Fruit fly (Drosophila melanogaster) whole organism, embryonic: Measurements from ENCODE around the gene Zip88E.
A peak's percentile ranks its signal among the peaks of the same experiment; 100 is the strongest.

Source experiments
- Ada2b ChIP-seq: fragments of 200-800 bp; sonication (Bioruptor generic); IDR thresholded peaks from 2 replicates; pipeline ENCODE4 v1.3.6; 2022; ENCODE audit warnings: missing biosample characterization, missing genetic modification characterization
- CG10147 ChIP-seq: fragments of 200-800 bp; sonication (Bioruptor generic); optimal IDR thresholded peaks from 2 replicates; lab custom pipeline; 2019; ENCODE audit warnings: missing biosample characterization, mild to moderate bottlenecking, missing genetic modification characterization, moderate library complexity
- CG10267 ChIP-seq: fragments of 200-800 bp; sonication (Bioruptor generic); optimal IDR thresholded peaks from 2 replicates; lab custom pipeline; 2018; ENCODE audit warnings: missing biosample characterization, mild to moderate bottlenecking, missing genetic modification characterization, moderate library complexity
- CG10321 ChIP-seq: fragments of 200-800 bp; sonication (Bioruptor generic); IDR thresholded peaks from 2 replicates; pipeline ENCODE4 v1.3.6; 2022; ENCODE audit warnings: missing biosample characterization, missing genetic modification characterization
- CG10979 ChIP-seq: fragments of 200-800 bp; sonication (Bioruptor generic); optimal IDR thresholded peaks from 2 replicates; lab custom pipeline; 2018; ENCODE audit warnings: missing biosample characterization, mild to moderate bottlenecking, missing genetic modification characterization, moderate library complexity
- CG11456 ChIP-seq: fragments of 200-800 bp; sonication (Bioruptor generic); IDR thresholded peaks from 3 replicates; pipeline ENCODE4 v1.3.6; 2022; ENCODE audit warnings: missing biosample characterization, missing genetic modification characterization
- CG11504 ChIP-seq: fragments of 200-800 bp; sonication (Bioruptor generic); optimal IDR thresholded peaks from 3 replicates; lab custom pipeline; 2019; ENCODE audit warnings: missing biosample characterization, mild to moderate bottlenecking, missing genetic modification characterization, moderate library complexity
- CG13287 ChIP-seq: fragments of 200-800 bp; sonication (Bioruptor generic); IDR thresholded peaks from 2 replicates; pipeline ENCODE4 v1.3.6; 2022; ENCODE audit warnings: missing biosample characterization, missing genetic modification characterization; ENCODE audit not compliant: partially characterized antibody
- CG1832 ChIP-seq: fragments of 200-800 bp; sonication (Bioruptor generic); optimal IDR thresholded peaks from 2 replicates; lab custom pipeline; 2017; ENCODE audit warnings: missing biosample characterization, mild to moderate bottlenecking, missing genetic modification characterization, inconsistent platforms
- CG2199 ChIP-seq: fragments of 200-800 bp; sonication (Bioruptor generic); IDR thresholded peaks from 3 replicates; pipeline ENCODE4 v1.3.6; 2022; ENCODE audit warnings: missing biosample characterization, missing genetic modification characterization
- CG34422 ChIP-seq: fragments of 200-800 bp; sonication (Bioruptor generic); IDR thresholded peaks from 3 replicates; pipeline ENCODE4 v1.3.6; 2022; ENCODE audit warnings: missing biosample characterization, missing genetic modification characterization
- CG4404 ChIP-seq: fragments of 200-800 bp; sonication (Bioruptor generic); IDR thresholded peaks from 2 replicates; pipeline ENCODE4 v1.3.6; 2022; ENCODE audit warnings: missing biosample characterization, missing genetic modification characterization
- CG4854 ChIP-seq: fragments of 200-800 bp; sonication (Bioruptor generic); optimal IDR thresholded peaks from 2 replicates; lab custom pipeline; 2016; ENCODE audit warnings: missing biosample characterization, missing genetic modification characterization, inconsistent platforms
- CG5245 ChIP-seq: fragments of 200-800 bp; sonication (Bioruptor generic); optimal IDR thresholded peaks from 3 replicates; lab custom pipeline; 2016; ENCODE audit warnings: missing biosample characterization, missing genetic modification characterization
- CG8290 ChIP-seq, 3 experiments: fragments of 200-800 bp; sonication (Bioruptor generic); optimal IDR thresholded peaks; 2 replicates each; lab custom pipeline; 2016 to 2019; ENCODE audit warnings: missing biosample characterization in 3 of 3, missing genetic modification characterization in 3 of 3, mild to moderate bottlenecking in 2 of 3, moderate library complexity in 1 of 3
- CG8924 ChIP-seq: fragments of 200-800 bp; optimal IDR thresholded peaks from 3 replicates; lab custom pipeline; 2019; ENCODE audit warnings: missing biosample characterization, mild to moderate bottlenecking, missing genetic modification characterization, moderate library complexity
- CHES-1-like ChIP-seq: fragments of 200-800 bp; sonication (Bioruptor generic); optimal IDR thresholded peaks from 2 replicates; lab custom pipeline; 2016; ENCODE audit warnings: missing biosample characterization, missing genetic modification characterization
- D ChIP-seq, 2 experiments: fragments of 200-800 bp in 1 of 2; fragments of >200 bp in 1 of 2; sonication (Bioruptor generic) in 1 of 2; optimal IDR thresholded peaks; 2 replicates in 1 of 2; 3 replicates in 1 of 2; lab custom pipeline; 2017; ENCODE audit warnings: mild to moderate bottlenecking in 1 of 2, missing biosample characterization in 1 of 2, missing genetic modification characterization in 1 of 2, missing genetic modification reagents in 1 of 2
- Dek ChIP-seq: fragments of 200-800 bp; sonication (Bioruptor generic); optimal IDR thresholded peaks from 3 replicates; lab custom pipeline; 2019; ENCODE audit warnings: missing biosample characterization, mild to moderate bottlenecking, missing genetic modification characterization, moderate library complexity
- Dip2 ChIP-seq: fragments of 200-800 bp; sonication (Bioruptor generic); IDR thresholded peaks from 2 replicates; pipeline ENCODE4 v1.3.6; 2022; ENCODE audit warnings: missing biosample characterization, missing genetic modification characterization
- Dll ChIP-seq: fragments of 200-800 bp; sonication (Bioruptor generic); IDR thresholded peaks from 4 replicates; pipeline ENCODE4 v1.3.6; 2022; ENCODE audit warnings: missing biosample characterization, missing genetic modification characterization; ENCODE audit not compliant: partially characterized antibody
- Dp ChIP-seq: fragments of 200-800 bp; sonication (Bioruptor generic); optimal IDR thresholded peaks from 2 replicates; lab custom pipeline; 2018; ENCODE audit warnings: missing biosample characterization, mild to moderate bottlenecking, missing genetic modification characterization, moderate library complexity
- E2f2 ChIP-seq: fragments of 200-800 bp; sonication (Bioruptor generic); IDR thresholded peaks from 2 replicates; pipeline ENCODE4 v1.3.6; 2022; ENCODE audit warnings: missing biosample characterization, missing genetic modification characterization
- Eip74EF ChIP-seq, 2 experiments: fragments of 200-800 bp in 1 of 2; fragments of >200 bp in 1 of 2; sonication (Bioruptor generic) in 1 of 2; optimal IDR thresholded peaks; 2 replicates each; lab custom pipeline; 2017 to 2019; ENCODE audit warnings: missing biosample characterization in 2 of 2, missing genetic modification characterization in 2 of 2, mild to moderate bottlenecking in 1 of 2, moderate library complexity in 1 of 2
- HmgZ ChIP-seq: fragments of 200-800 bp; sonication (Bioruptor generic); optimal IDR thresholded peaks from 2 replicates; lab custom pipeline; 2018; ENCODE audit warnings: missing biosample characterization, mild to moderate bottlenecking, missing genetic modification characterization
- Kr ChIP-seq: fragments of 200-800 bp; sonication (Bioruptor generic); optimal IDR thresholded peaks from 2 replicates; lab custom pipeline; 2017; ENCODE audit warnings: missing biosample characterization, mild to moderate bottlenecking, missing genetic modification characterization
- MBD-R2 ChIP-seq: fragments of 200-800 bp; sonication (Bioruptor generic); IDR thresholded peaks from 2 replicates; pipeline ENCODE4 v1.3.6; 2022; ENCODE audit warnings: missing biosample characterization, missing genetic modification characterization
- Med ChIP-seq: fragments of 200-800 bp; sonication (Bioruptor generic); peaks from one replicate; lab custom pipeline; 2016; ENCODE audit warnings: missing biosample characterization, missing genetic modification characterization, mild to moderate bottlenecking, inconsistent platforms, moderate library complexity
- PHDP ChIP-seq: fragments of 200-800 bp; sonication (Bioruptor generic); optimal IDR thresholded peaks from 3 replicates; lab custom pipeline; 2018; ENCODE audit warnings: missing biosample characterization, mild to moderate bottlenecking, missing genetic modification characterization, moderate library complexity
- Sox100B ChIP-seq: fragments of 200-800 bp; sonication (Bioruptor generic); optimal IDR thresholded peaks from 3 replicates; lab custom pipeline; 2018; ENCODE audit warnings: missing biosample characterization, mild to moderate bottlenecking, missing genetic modification characterization
- Sox102F ChIP-seq: fragments of 200-800 bp; sonication (Bioruptor generic); optimal IDR thresholded peaks from 2 replicates; lab custom pipeline; 2018; ENCODE audit warnings: missing biosample characterization, mild to moderate bottlenecking, missing genetic modification characterization, moderate library complexity
- Sry-β ChIP-seq: fragments of 200-800 bp; sonication (Bioruptor generic); optimal IDR thresholded peaks from 2 replicates; lab custom pipeline; 2018; ENCODE audit warnings: missing biosample characterization, mild to moderate bottlenecking, missing genetic modification characterization, moderate library complexity
- ab ChIP-seq: fragments of 200-800 bp; sonication (Bioruptor generic); optimal IDR thresholded peaks from 2 replicates; lab custom pipeline; 2016; ENCODE audit warnings: missing biosample characterization, missing genetic modification characterization
- amos ChIP-seq: fragments of 200-800 bp; sonication (Bioruptor generic); IDR thresholded peaks from 2 replicates; pipeline ENCODE4 v1.3.6; 2022; ENCODE audit warnings: missing biosample characterization, missing genetic modification characterization; ENCODE audit not compliant: partially characterized antibody
- ash1 ChIP-seq: fragments of 200-800 bp; sonication (Bioruptor generic); optimal IDR thresholded peaks from 2 replicates; lab custom pipeline; 2018; ENCODE audit warnings: missing biosample characterization, mild to moderate bottlenecking, missing genetic modification characterization
- cg ChIP-seq: fragments of 200-800 bp; sonication (Bioruptor generic); optimal IDR thresholded peaks from 3 replicates; lab custom pipeline; 2019; ENCODE audit warnings: missing biosample characterization, mild to moderate bottlenecking, missing genetic modification characterization, moderate library complexity
- chinmo ChIP-seq: fragments of 200-800 bp; sonication (Bioruptor generic); IDR thresholded peaks from 4 replicates; pipeline ENCODE4 v1.3.6; 2022; ENCODE audit warnings: missing biosample characterization, missing genetic modification characterization; ENCODE audit not compliant: partially characterized antibody
- danr ChIP-seq: fragments of 200-800 bp; sonication (Bioruptor generic); IDR thresholded peaks from 2 replicates; pipeline ENCODE4 v1.3.6; 2022; ENCODE audit warnings: missing biosample characterization, missing genetic modification characterization
- dpn ChIP-seq, 2 experiments: fragments of 200-800 bp; sonication (Bioruptor generic); optimal IDR thresholded peaks; 3 replicates each; lab custom pipeline; 2016; ENCODE audit warnings: missing biosample characterization in 2 of 2, missing genetic modification characterization in 2 of 2
- gcm ChIP-seq: fragments of 200-800 bp; sonication (Bioruptor generic); optimal IDR thresholded peaks from 2 replicates; lab custom pipeline; 2019; ENCODE audit warnings: missing biosample characterization, mild to moderate bottlenecking, missing genetic modification characterization, moderate library complexity
- gsb ChIP-seq: fragments of 200-800 bp; sonication (Bioruptor generic); IDR thresholded peaks from 2 replicates; pipeline ENCODE4 v1.3.6; 2022; ENCODE audit warnings: missing biosample characterization, missing genetic modification characterization
- hb ChIP-seq: fragments of 200-800 bp; sonication (Bioruptor generic); IDR thresholded peaks from 3 replicates; pipeline ENCODE4 v1.3.6; 2022; ENCODE audit warnings: missing biosample characterization, missing genetic modification characterization; ENCODE audit not compliant: partially characterized antibody
- nerfin-1 ChIP-seq: fragments of 200-800 bp; sonication (Bioruptor generic); optimal IDR thresholded peaks from 3 replicates; lab custom pipeline; 2019; ENCODE audit warnings: missing biosample characterization, mild to moderate bottlenecking, missing genetic modification characterization, moderate library complexity
- peb ChIP-seq: fragments of 200-800 bp; sonication (Bioruptor generic); IDR thresholded peaks from 2 replicates; pipeline ENCODE4 v1.3.6; 2022; ENCODE audit warnings: missing biosample characterization, missing genetic modification characterization
- sima ChIP-seq: fragments of 200-800 bp; sonication (Bioruptor generic); optimal IDR thresholded peaks from 2 replicates; lab custom pipeline; 2016; ENCODE audit warnings: missing biosample characterization, missing genetic modification characterization
- slp2 ChIP-seq: fragments of 200-800 bp; sonication (Bioruptor generic); optimal IDR thresholded peaks from 2 replicates; lab custom pipeline; 2016; ENCODE audit warnings: missing biosample characterization, missing genetic modification characterization
- tll ChIP-seq, 2 experiments: fragments of 200-800 bp in 1 of 2; fragments of >200 bp in 1 of 2; sonication (Bioruptor generic) in 1 of 2; optimal IDR thresholded peaks; 2 replicates each; lab custom pipeline; 2017 to 2019; ENCODE audit warnings: missing biosample characterization in 2 of 2, missing genetic modification characterization in 2 of 2, mild to moderate bottlenecking in 1 of 2, moderate library complexity in 1 of 2
- tna ChIP-seq: fragments of 200-800 bp; sonication (Bioruptor generic); IDR thresholded peaks from 2 replicates; pipeline ENCODE4 v1.3.6; 2022; ENCODE audit warnings: missing biosample characterization, missing genetic modification characterization; ENCODE audit not compliant: partially characterized antibody

Gene Zip88E

dm6 chr3R:15243452-15243851, 25.0 kb upstream of the Zip88E start:
- no peak for TF ChIP-seq D (optimal IDR thresholded peaks at IDR 0.05; lab: Kevin White, UChicago)
- no peak for TF ChIP-seq D (GFP tag; optimal IDR thresholded peaks at IDR 0.05; lab: Kevin White, UChicago)
- no peak for TF ChIP-seq danr (GFP tag; lab: Robert Waterston, UW)
- no peak for TF ChIP-seq CG10147 (GFP tag; lab: Kevin White, UChicago)
- TF ChIP-seq E2f2 (GFP tag; lab: Robert Waterston, UW): 0 out of 2 replicates have a peak, but pooled peaks have one; percentile 20
- TF ChIP-seq CHES-1-like (GFP tag; lab: Kevin White, UChicago): peak; percentile 39
- peak; percentile 53 for TF ChIP-seq Med
- no peak for TF ChIP-seq ab (GFP tag; lab: Kevin White, UChicago)
- TF ChIP-seq MBD-R2 (GFP tag; lab: Robert Waterston, UW): no peak
- 0 out of 3 replicates have a peak, but pooled peaks have one; percentile 37 for TF ChIP-seq CG2199 (GFP tag; lab: Robert Waterston, UW)
- TF ChIP-seq peb: no peak
- TF ChIP-seq amos (GFP tag; lab: Robert Waterston, UW): peak; percentile 36; the same call in 1 of the 2 replicates
- TF ChIP-seq gsb (GFP tag; lab: Robert Waterston, UW): no peak
- TF ChIP-seq CG10979 (tag; lab: Kevin White, UChicago): no peak
- TF ChIP-seq Kr: peak; percentile 30
- peak; percentile 57 for TF ChIP-seq HmgZ (tag; lab: Kevin White, UChicago)
- peak; percentile 56 for TF ChIP-seq nerfin-1 (tag; lab: Kevin White, UChicago)
- TF ChIP-seq Sox100B (GFP tag; lab: Kevin White, UChicago): no peak
- TF ChIP-seq Ada2b (GFP tag; lab: Robert Waterston, UW): no peak
- TF ChIP-seq PHDP (tag; lab: Kevin White, UChicago): peak; percentile 11
- TF ChIP-seq CG8924 (tag; lab: Kevin White, UChicago): peak; percentile 13
- peak; percentile 28; the same call in 1 of the 4 replicates for TF ChIP-seq Dll (GFP tag; lab: Robert Waterston, UW)
- peak; percentile 75 for TF ChIP-seq CG1832 (GFP tag; lab: Kevin White, UChicago)
- TF ChIP-seq tll (GFP tag; optimal IDR thresholded peaks at IDR 0.05; lab: Kevin White, UChicago): peak in 1 of 2 experiments; percentile 16
- no peak for TF ChIP-seq CG4854 (GFP tag; lab: Kevin White, UChicago)
- no peak for TF ChIP-seq dpn (GFP tag; optimal IDR thresholded peaks at IDR 0.05; lab: Kevin White, UChicago)
- peak; percentile 84; the same call in 3 of the 4 replicates for TF ChIP-seq chinmo (GFP tag; lab: Robert Waterston, UW)
- no peak for TF ChIP-seq Eip74EF (GFP tag; optimal IDR thresholded peaks at IDR 0.05; lab: Kevin White, UChicago)
- no peak for TF ChIP-seq Dip2
- no peak for TF ChIP-seq hb
- TF ChIP-seq CG11456 (GFP tag; lab: Robert Waterston, UW): no peak
- TF ChIP-seq ash1 (GFP tag; lab: Kevin White, UChicago): no peak
- no peak for TF ChIP-seq Sox102F (GFP tag; lab: Kevin White, UChicago)
- TF ChIP-seq Sry-β (GFP tag; lab: Kevin White, UChicago): no peak
- peak; percentile 98 for TF ChIP-seq cg
- no peak for TF ChIP-seq CG8290 (GFP tag; optimal IDR thresholded peaks at IDR 0.05; lab: Kevin White, UChicago)
- peak in 1 of 2 experiments; percentile 29 for TF ChIP-seq CG8290 (tag; optimal IDR thresholded peaks at IDR 0.05; lab: Kevin White, UChicago)
- TF ChIP-seq CG11504 (tag; lab: Kevin White, UChicago): no peak
- TF ChIP-seq CG5245 (GFP tag; lab: Kevin White, UChicago): no peak
- peak; percentile 97 for TF ChIP-seq CG10321 (GFP tag; lab: Robert Waterston, UW)
- no peak for TF ChIP-seq tna
- TF ChIP-seq CG34422: peak; percentile 93
- no peak for TF ChIP-seq CG4404
- peak; percentile 36 for TF ChIP-seq CG13287 (GFP tag; lab: Robert Waterston, UW)
- TF ChIP-seq Dek (tag; lab: Kevin White, UChicago): no peak
- TF ChIP-seq slp2: no peak
- TF ChIP-seq Dp (GFP tag; lab: Kevin White, UChicago): peak; percentile 6
- TF ChIP-seq gcm (GFP tag; lab: Kevin White, UChicago): peak; percentile 85
- no peak for TF ChIP-seq CG10267 (tag; lab: Kevin White, UChicago)
- no peak for TF ChIP-seq sima
